Worm (Caenorhabditis elegans) whole organism, early embryonic: ENCODE results near the gene sup-36.

Source experiments
- B0310.2 ChIP-seq: sonication (generic microtip); optimal IDR thresholded peaks from 2 replicates; lab custom pipeline; 2016; ENCODE audit warnings: mild to moderate bottlenecking, missing genetic modification characterization, missing compliant biosample characterization
- aly-1 ChIP-seq: sonication (generic microtip); optimal IDR thresholded peaks from 2 replicates; lab custom pipeline; 2016; ENCODE audit warnings: missing genetic modification characterization, missing compliant biosample characterization
- ama-1 ChIP-seq: fragments of 150-350 bp; optimal IDR thresholded peaks from 2 replicates; lab custom pipeline; 2014
- ceh-36 ChIP-seq: sonication (generic microtip); optimal IDR thresholded peaks from 2 replicates; lab custom pipeline; 2016; ENCODE audit warnings: missing genetic modification characterization, inconsistent platforms, missing compliant biosample characterization
- ets-7 ChIP-seq: sonication (generic microtip); optimal IDR thresholded peaks from 2 replicates; lab custom pipeline; 2016; ENCODE audit warnings: missing genotype, missing genetic modification characterization, missing compliant biosample characterization
- flt-1 ChIP-seq: fragments of 200-800 bp; sonication (Bioruptor generic); IDR thresholded peaks from 2 replicates; pipeline ENCODE4 v1.3.6; 2022; ENCODE audit warnings: missing genetic modification characterization, missing compliant biosample characterization
- hmbx-1 ChIP-seq: sonication (generic microtip); optimal IDR thresholded peaks from 2 replicates; lab custom pipeline; 2016; ENCODE audit warnings: mild to moderate bottlenecking, missing genetic modification characterization, missing compliant biosample characterization
- hmg-4 ChIP-seq: fragments of 200-800 bp; sonication (Bioruptor generic); optimal IDR thresholded peaks from 2 replicates; lab custom pipeline; 2018; ENCODE audit warnings: mild to moderate bottlenecking, missing genetic modification characterization, missing compliant biosample characterization
- pes-1 ChIP-seq: fragments of 200-800 bp; sonication (Bioruptor generic); IDR thresholded peaks from 2 replicates; pipeline ENCODE4 v1.3.6; 2022; ENCODE audit warnings: missing genetic modification reagents, missing genetic modification characterization, missing compliant biosample characterization
- sea-1 ChIP-seq: fragments of 200-800 bp; sonication (Bioruptor generic); conservative IDR thresholded peaks from 2 replicates; pipeline ENCODE4 v1.3.6; 2022; ENCODE audit warnings: missing genetic modification characterization, missing compliant biosample characterization
- tbx-11 ChIP-seq: fragments of 200-800 bp; sonication (Bioruptor generic); IDR thresholded peaks from 2 replicates; pipeline ENCODE4 v1.3.6; 2022; ENCODE audit warnings: missing genetic modification characterization, missing compliant biosample characterization
- tbx-37 ChIP-seq: fragments of 200-800 bp; sonication (Bioruptor generic); conservative IDR thresholded peaks from 2 replicates; pipeline ENCODE4 v1.3.6; 2022; ENCODE audit warnings: missing genetic modification reagents, missing genetic modification characterization, missing compliant biosample characterization
- tra-4 ChIP-seq: sonication (generic microtip); optimal IDR thresholded peaks from 2 replicates; lab custom pipeline; 2017; ENCODE audit warnings: missing genetic modification characterization, missing compliant biosample characterization

DNA sequence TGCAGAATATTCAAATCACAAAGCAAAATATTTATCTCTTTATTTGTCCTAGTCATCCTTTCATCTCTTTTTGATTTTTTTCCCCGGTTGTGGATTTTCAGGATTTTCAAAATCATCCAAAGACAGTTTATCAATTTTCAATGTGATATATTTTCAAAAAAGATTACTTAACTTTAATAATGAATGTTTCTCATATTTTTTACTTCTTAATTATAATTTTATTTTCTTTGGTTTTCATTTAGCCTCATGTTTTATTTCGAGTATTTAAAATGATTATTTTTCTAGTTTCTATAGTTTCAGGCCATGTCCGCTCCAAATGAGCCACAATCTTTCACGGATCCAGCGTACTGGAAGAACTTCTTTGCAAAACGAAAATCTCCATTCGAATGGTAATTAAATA is 33.3 kb downstream of the sup-36 start, which contains the start of gene metl-13:
- TF ChIP-seq tbx-11 (GFP tag; lab: Robert Waterston, UW) (no peak), tbx-37 (GFP tag; lab: Robert Waterston, UW) (no peak), ets-7 (tag; lab: Kevin White, UChicago) (no peak), ama-1 (lab: Kevin White, UChicago) (no peak), pes-1 (GFP tag; lab: Robert Waterston, UW) (no peak), tra-4 (no peak), hmbx-1 (tag; lab: Kevin White, UChicago) (no peak), flt-1 (GFP tag; lab: Robert Waterston, UW) (no peak), sea-1 (GFP tag; lab: Robert Waterston, UW) (no peak), B0310.2 (tag; lab: Kevin White, UChicago) (no peak), aly-1 (tag; lab: Kevin White, UChicago) (no peak), ceh-36 (no peak), hmg-4 (GFP tag; lab: Kevin White, UChicago) (no peak)
